Fruit fly (Drosophila melanogaster) whole organism, adult: Measurements from ENCODE around the gene CG15545.

ENCODE experiments used
- CG11617 ChIP-seq: fragments of 200-800 bp; sonication (Bioruptor generic); optimal IDR thresholded peaks from 2 replicates; lab custom pipeline; 2017; ENCODE audit warnings: mild to moderate bottlenecking, missing biosample characterization, missing genetic modification reagents, missing genetic modification characterization
- CG12768 ChIP-seq: fragments of 200-800 bp; sonication (Bioruptor generic); optimal IDR thresholded peaks from 2 replicates; lab custom pipeline; 2017; ENCODE audit warnings: missing biosample characterization, missing genetic modification characterization, mild to moderate bottlenecking, moderate library complexity, missing genetic modification reagents
- CG1620 ChIP-seq: fragments of 200-800 bp; sonication (Bioruptor generic); optimal IDR thresholded peaks from 2 replicates; lab custom pipeline; 2016; ENCODE audit warnings: missing biosample characterization, missing genetic modification characterization
- CG7101 ChIP-seq: fragments of 200-800 bp; sonication (Bioruptor generic); optimal IDR thresholded peaks from 2 replicates; lab custom pipeline; 2018; ENCODE audit warnings: missing biosample characterization, mild to moderate bottlenecking, missing genetic modification characterization, moderate library complexity
- Crg-1 ChIP-seq: fragments of 200-800 bp; sonication (Bioruptor generic); optimal IDR thresholded peaks from 2 replicates; lab custom pipeline; 2016; ENCODE audit warnings: missing biosample characterization, missing genetic modification characterization
- Mnt ChIP-seq: fragments of 200-800 bp; sonication (Bioruptor generic); optimal IDR thresholded peaks from 2 replicates; lab custom pipeline; 2016; ENCODE audit warnings: missing biosample characterization, mild to moderate bottlenecking, missing genetic modification characterization
- bab1 ChIP-seq: fragments of 200-800 bp; sonication (Bioruptor generic); optimal IDR thresholded peaks from 3 replicates; lab custom pipeline; 2019; ENCODE audit warnings: missing biosample characterization, mild to moderate bottlenecking, missing genetic modification characterization, moderate library complexity
- kay ChIP-seq: fragments of 200-800 bp; sonication (Bioruptor generic); peaks from one replicate; lab custom pipeline; 2016; ENCODE audit warnings: missing biosample characterization, missing genetic modification characterization, borderline replicate concordance

- TF ChIP-seq CG1620 (no peak), CG11617 (GFP tag; lab: Kevin White, UChicago) (no peak), Mnt (GFP tag; lab: Kevin White, UChicago) (no peak), CG7101 (tag; lab: Kevin White, UChicago) (no peak), Crg-1 (no peak), kay (GFP tag; lab: Kevin White, UChicago) (peak; percentile 91), bab1 (GFP tag; lab: Kevin White, UChicago) (no peak), CG12768 (GFP tag; lab: Kevin White, UChicago) (no peak)
Measured at dm6 chr3R:30887302-30887701, 15.2 kb upstream of the CG15545 start.
